Worm (Caenorhabditis elegans): ENCODE data around the gene chil-9.

The chil-9 gene

DNA sequence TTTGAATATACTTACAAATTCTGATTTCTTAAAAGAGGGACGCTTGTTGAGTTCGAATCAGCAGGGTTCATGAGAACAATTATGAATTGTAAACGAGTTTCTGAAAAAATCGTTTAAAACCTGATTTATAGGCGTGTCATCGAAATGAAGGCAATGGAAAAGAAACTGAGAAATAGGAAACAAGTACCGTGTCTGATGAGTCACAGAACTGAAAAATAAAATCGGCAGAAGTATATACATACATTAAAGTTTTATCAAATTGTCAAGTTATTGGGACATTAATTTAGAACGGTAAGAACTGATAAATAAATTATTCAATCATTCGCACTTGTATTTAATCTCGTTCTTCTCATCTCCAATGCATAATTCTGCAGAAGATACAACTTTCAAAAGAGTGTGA lies at the start of gene chil-9:
chil-9 (minus strand) TSS at position 101 of the 400 bp plus-strand sequence.
- peak in 1 of 2 experiments; percentile 31 for TF ChIP-seq unc-62 (GFP tag; optimal IDR thresholded peaks at IDR 0.05 in 1 of 2)
- TF ChIP-seq unc-62 (tag; optimal IDR thresholded peaks at IDR 0.05) = no peak
- TF ChIP-seq ceh-62 (tag; optimal IDR thresholded peaks at IDR 0.05) = no peak
- TF ChIP-seq nhr-48 (tag; optimal IDR thresholded peaks at IDR 0.05) = no peak

DNA sequence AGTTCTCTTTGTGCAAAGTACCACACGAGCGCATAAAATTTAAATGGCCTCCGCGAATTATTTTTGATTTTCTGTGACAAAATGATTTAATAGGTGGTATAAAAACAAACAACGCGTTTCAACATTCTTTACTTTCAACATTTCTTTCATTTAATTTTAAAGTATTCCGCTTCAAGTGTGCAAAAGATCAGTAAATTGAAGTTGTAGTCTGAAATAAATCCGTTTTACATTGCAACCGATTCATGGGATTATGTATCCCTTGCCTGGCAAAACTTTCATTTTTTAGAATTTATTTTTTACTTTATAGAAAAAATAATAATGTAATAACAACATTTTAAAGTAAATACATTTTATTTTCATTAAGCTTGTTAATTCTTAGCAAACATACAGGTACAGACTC lies 49.3 kb upstream of the chil-9 start, which contains the start of gene F26C11.1:
F26C11.1 (plus strand) TSS at position 301 of the 400 bp plus-strand sequence.
- TF ChIP-seq madf-9 (GFP tag; conservative IDR thresholded peaks at IDR 0.05) (no peak), dmd-9 (GFP tag; IDR thresholded peaks at IDR 0.05) (no peak), aha-1 (tag) (no peak), saeg-2 (GFP tag; IDR thresholded peaks at IDR 0.05) (no peak)

DNA sequence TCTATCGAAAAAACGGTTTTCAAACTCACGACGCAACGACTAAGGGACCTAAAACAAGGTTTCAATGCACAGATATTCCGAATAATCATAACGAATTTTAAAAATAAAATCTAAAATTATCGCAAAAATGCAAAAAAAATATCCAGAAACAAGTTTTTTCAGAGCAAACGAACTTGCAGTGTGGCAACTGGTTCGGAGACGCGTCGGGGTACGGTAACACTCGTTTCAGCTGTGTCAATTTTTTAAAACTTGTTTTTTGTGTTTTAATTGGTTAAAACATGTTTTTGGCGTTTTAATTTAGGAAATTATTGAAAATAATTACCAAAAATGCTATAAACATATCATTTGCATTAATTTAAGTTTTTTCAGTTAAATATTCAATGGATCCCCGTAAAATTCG lies 47.3 kb upstream of the chil-9 start, which contains the start of gene C08H9.16:
C08H9.16 (plus strand) TSS at position 370 of the 400 bp plus-strand sequence.
- TF ChIP-seq hif-1 (tag; optimal IDR thresholded peaks at IDR 0.05) (peak in 1 of 2 experiments; percentile 18), lsy-2 (tag; optimal IDR thresholded peaks at IDR 0.05) (peak; percentile 89 to 99), nhr-77 (tag; optimal IDR thresholded peaks at IDR 0.05) (peak; percentile 43), mes-2 (tag; optimal IDR thresholded peaks at IDR 0.05; ENCODE audit: poor library complexity, severe bottlenecking) (peak; percentile 68), lin-1 (GFP tag; IDR thresholded peaks at IDR 0.05) (no peak), hlh-11 (tag; optimal IDR thresholded peaks at IDR 0.05) (peak; percentile 57), D1046.2 (GFP tag; IDR thresholded peaks at IDR 0.05) (peak; percentile 98), nhr-28 (tag; optimal IDR thresholded peaks at IDR 0.05) (no peak), jun-1 (tag; optimal IDR thresholded peaks at IDR 0.05) (no peak), dve-1 (tag; optimal IDR thresholded peaks at IDR 0.05; ENCODE audit: insufficient read depth) (peak; percentile 57), nhr-6 (tag; optimal IDR thresholded peaks at IDR 0.05) (peak; percentile 13), tra-1 (GFP tag; IDR thresholded peaks at IDR 0.05) (no peak), hlh-30 (tag; optimal IDR thresholded peaks at IDR 0.05; ENCODE audit: insufficient read depth) (peak; percentile 45), unc-130 (GFP tag; optimal IDR thresholded peaks at IDR 0.05) (peak; percentile 24), aha-1 (tag) (peak; percentile 49), nhr-11 (tag; optimal IDR thresholded peaks at IDR 0.05) (peak; percentile 67), hmg-1.1 (GFP tag; IDR thresholded peaks at IDR 0.05) (peak; percentile 18; the same call in 1 of the 2 replicates), daf-16 (GFP tag; optimal IDR thresholded peaks at IDR 0.05) (no peak), daf-16 (tag; optimal IDR thresholded peaks at IDR 0.05) (peak; percentile 46), dpl-1 (GFP tag; optimal IDR thresholded peaks at IDR 0.05) (peak; percentile 65), rbr-2 (tag; optimal IDR thresholded peaks at IDR 0.05) (peak; percentile 20), pha-4 (GFP tag; IDR thresholded peaks at IDR 0.05) (no peak), pha-4 (tag; optimal IDR thresholded peaks at IDR 0.05) (peak; percentile 59), mep-1 (tag; optimal IDR thresholded peaks at IDR 0.05) (peak; percentile 67), dmd-6 (GFP tag; IDR thresholded peaks at IDR 0.05) (peak; percentile 26; the same call in 1 of the 2 replicates), arid-1 (GFP tag; conservative IDR thresholded peaks at IDR 0.05) (no peak), lin-13 (GFP tag; optimal IDR thresholded peaks at IDR 0.05) (peak; percentile 24)

DNA sequence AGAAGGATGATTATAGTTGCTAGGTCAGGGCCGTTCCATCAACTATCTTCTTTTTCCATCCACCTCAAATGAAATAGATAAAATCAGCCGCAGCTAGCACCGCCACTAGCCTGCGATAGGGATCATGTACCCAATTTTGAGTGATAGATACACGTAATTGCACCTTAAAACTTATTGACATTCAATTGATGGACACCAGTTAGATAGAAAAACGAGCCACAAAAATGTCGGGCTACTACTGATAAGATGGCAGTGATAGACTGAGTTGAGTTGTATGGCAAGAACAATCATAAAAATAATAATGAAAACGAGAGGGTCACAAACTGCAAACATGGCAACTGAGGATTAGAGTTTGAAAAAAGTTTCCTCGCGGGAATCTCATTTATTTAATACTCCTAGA lies 46.7 kb upstream of the chil-9 start:
- TF ChIP-seq ama-1 (optimal IDR thresholded peaks at IDR 0.05) (no peak), lin-1 (GFP tag; IDR thresholded peaks at IDR 0.05) (0 out of 2 replicates have a peak, but pooled peaks have one; percentile 41), mes-2 (tag; optimal IDR thresholded peaks at IDR 0.05; ENCODE audit: poor library complexity, severe bottlenecking) (peak; percentile 28), nhr-48 (tag; optimal IDR thresholded peaks at IDR 0.05) (peak; percentile 69), php-3 (GFP tag; IDR thresholded peaks at IDR 0.05) (peak; percentile 86), lsy-2 (tag; optimal IDR thresholded peaks at IDR 0.05) (peak in 1 of 2 experiments; percentile 5), dve-1 (tag; optimal IDR thresholded peaks at IDR 0.05; ENCODE audit: insufficient read depth) (peak; percentile 66), sdz-12 (GFP tag; optimal IDR thresholded peaks at IDR 0.05) (no peak), daf-16 (GFP tag; optimal IDR thresholded peaks at IDR 0.05) (no peak), daf-16 (tag; optimal IDR thresholded peaks at IDR 0.05) (peak; percentile 53), ceh-20 (GFP tag; IDR thresholded peaks at IDR 0.05) (0 out of 2 replicates have a peak, but pooled peaks have one; percentile 11), arid-1 (GFP tag; conservative IDR thresholded peaks at IDR 0.05) (no peak), nhr-28 (tag; optimal IDR thresholded peaks at IDR 0.05) (peak; percentile 62), tra-1 (GFP tag; IDR thresholded peaks at IDR 0.05) (peak; percentile 79), pqm-1 (tag; optimal IDR thresholded peaks at IDR 0.05) (peak; percentile 72), aha-1 (tag) (no peak), dmd-6 (GFP tag; IDR thresholded peaks at IDR 0.05) (peak; percentile 94), mdl-1 (tag; optimal IDR thresholded peaks at IDR 0.05) (no peak), lin-13 (GFP tag; optimal IDR thresholded peaks at IDR 0.05) (no peak), madf-9 (GFP tag; conservative IDR thresholded peaks at IDR 0.05) (no peak), hlh-11 (tag; optimal IDR thresholded peaks at IDR 0.05) (peak; percentile 64), nhr-41 (GFP tag; IDR thresholded peaks at IDR 0.05) (peak; percentile 60; the same call in 1 of the 2 replicates)

Data from whole organism, L4 larva.